Worm (Caenorhabditis elegans) whole organism, early embryonic: Measurements from ENCODE around the gene smg-3.
"Not testable (repeated sequence)": the region's sequence is repeated elsewhere in the genome, so short reads cannot be mapped to it uniquely, and the experiment has no call there.

Source experiments
- aly-1 ChIP-seq: sonication (generic microtip); optimal IDR thresholded peaks from 2 replicates; lab custom pipeline; 2016; ENCODE audit warnings: missing genetic modification characterization, missing compliant biosample characterization
- ceh-36 ChIP-seq: sonication (generic microtip); optimal IDR thresholded peaks from 2 replicates; lab custom pipeline; 2016; ENCODE audit warnings: missing genetic modification characterization, inconsistent platforms, missing compliant biosample characterization
- ets-7 ChIP-seq: sonication (generic microtip); optimal IDR thresholded peaks from 2 replicates; lab custom pipeline; 2016; ENCODE audit warnings: missing genotype, missing genetic modification characterization, missing compliant biosample characterization

Gene smg-3

ce11 chrIV:6317357-6317756 is 55.5 kb downstream of the smg-3 start, which contains the start of gene Y73B6BL.12:
Y73B6BL.12 (minus strand) TSS chrIV:6317457.
- TF ChIP-seq ets-7; aly-1 (tag; lab: Kevin White, UChicago); ceh-36 (tag; lab: Kevin White, UChicago): not testable (repeated sequence)
